Worm (Caenorhabditis elegans) whole organism, L4 larva: ENCODE measurements around the gene W05H9.4.

ENCODE experiments used
- D1046.2 ChIP-seq: fragments of 200-800 bp; sonication (Bioruptor generic); IDR thresholded peaks from 2 replicates; pipeline ENCODE4 v1.3.6; 2022; ENCODE audit warnings: missing genetic modification characterization, missing compliant biosample characterization
- F49E8.2 ChIP-seq: sonication (generic microtip); optimal IDR thresholded peaks from 2 replicates; lab custom pipeline; 2016; ENCODE audit warnings: missing compliant biosample characterization, mild to moderate bottlenecking, missing genetic modification characterization, borderline replicate concordance
- T26A8.4 ChIP-seq: fragments of 200-800 bp; sonication (Bioruptor generic); IDR thresholded peaks from 2 replicates; pipeline ENCODE4 v1.3.6; 2022; ENCODE audit warnings: missing genetic modification characterization, missing compliant biosample characterization
- ZK337.2 ChIP-seq: fragments of 200-800 bp; sonication (Bioruptor generic); IDR thresholded peaks from 2 replicates; pipeline ENCODE4 v1.3.6; 2022; ENCODE audit warnings: missing genetic modification reagents, missing genetic modification characterization, missing compliant biosample characterization
- aha-1 ChIP-seq: fragments of 150-350 bp; peaks from one replicate; lab custom pipeline; 2014; ENCODE audit warnings: missing biosample characterization, missing genetic modification characterization
- ama-1 ChIP-seq: fragments of 150-350 bp; optimal IDR thresholded peaks from 2 replicates; lab custom pipeline; 2014; ENCODE audit warnings: inconsistent platforms, mixed read lengths
- ceh-62 ChIP-seq: sonication (generic microtip); optimal IDR thresholded peaks from 2 replicates; lab custom pipeline; 2017; ENCODE audit warnings: missing biosample characterization, missing genetic modification characterization
- ces-1 ChIP-seq: fragments of 150-350 bp; sonication (generic microtip); optimal IDR thresholded peaks from 4 replicates; lab custom pipeline; 2014; ENCODE audit warnings: missing biosample characterization, missing genetic modification reagents, missing genetic modification characterization
- ctbp-1 ChIP-seq: fragments of 200-800 bp; sonication (Bioruptor generic); IDR thresholded peaks from 2 replicates; pipeline ENCODE4 v1.3.6; 2022; ENCODE audit warnings: missing genetic modification reagents, missing genetic modification characterization, missing compliant biosample characterization
- daf-16 ChIP-seq, 3 experiments: sonication (generic microtip); optimal IDR thresholded peaks; 2 replicates each; lab custom pipeline; 2016 to 2017; ENCODE audit warnings: missing genetic modification characterization in 3 of 3, missing genetic modification reagents in 3 of 3, mild to moderate bottlenecking in 2 of 3, missing compliant biosample characterization in 2 of 3, missing biosample characterization in 1 of 3, moderate library complexity in 1 of 3
- dmd-6 ChIP-seq: fragments of 200-800 bp; sonication (Bioruptor generic); IDR thresholded peaks from 2 replicates; pipeline ENCODE4 v1.3.6; 2022; ENCODE audit warnings: missing genetic modification reagents, missing genetic modification characterization, missing compliant biosample characterization
- egl-43 ChIP-seq: fragments of 200-800 bp; sonication (Bioruptor generic); IDR thresholded peaks from 2 replicates; pipeline ENCODE4 v1.3.6; 2022; ENCODE audit warnings: missing genetic modification reagents, missing genetic modification characterization, missing compliant biosample characterization
- fkh-10 ChIP-seq: fragments of 150-350 bp; optimal IDR thresholded peaks from 2 replicates; lab custom pipeline; 2014; ENCODE audit warnings: missing biosample characterization, missing genetic modification reagents, missing genetic modification characterization
- hif-1 ChIP-seq, 2 experiments: sonication (generic microtip); optimal IDR thresholded peaks; 2 replicates each; lab custom pipeline; 2016 to 2017; ENCODE audit warnings: missing compliant biosample characterization in 2 of 2, missing genetic modification characterization in 2 of 2, missing genetic modification reagents in 2 of 2, missing genotype in 2 of 2, mild to moderate bottlenecking in 1 of 2
- hlh-11 ChIP-seq: fragments of 200-800 bp; sonication (Bioruptor generic); optimal IDR thresholded peaks from 2 replicates; lab custom pipeline; 2018; ENCODE audit warnings: mild to moderate bottlenecking, missing genetic modification characterization, missing compliant biosample characterization
- hlh-30 ChIP-seq: sonication (generic microtip); optimal IDR thresholded peaks from 2 replicates; lab custom pipeline; 2017; ENCODE audit warnings: antibody characterized with exemption, mild to moderate bottlenecking, missing genetic modification characterization, missing compliant biosample characterization; ENCODE audit not compliant: insufficient read depth
- hmg-1.1 ChIP-seq: fragments of 200-800 bp; sonication (Bioruptor generic); IDR thresholded peaks from 2 replicates; pipeline ENCODE4 v1.3.6; 2022; ENCODE audit warnings: missing genetic modification reagents, missing genetic modification characterization, missing compliant biosample characterization
- lin-15B ChIP-seq: fragments of 150-350 bp; sonication (generic microtip); optimal IDR thresholded peaks from 3 replicates; lab custom pipeline; 2014; ENCODE audit warnings: missing biosample characterization, missing genetic modification characterization
- lir-3 ChIP-seq: sonication (generic microtip); optimal IDR thresholded peaks from 2 replicates; lab custom pipeline; 2016; ENCODE audit warnings: mild to moderate bottlenecking, missing genetic modification characterization, missing compliant biosample characterization
- lsy-2 ChIP-seq, 2 experiments: fragments of 150-350 bp in 1 of 2; sonication (generic microtip) in 1 of 2; optimal IDR thresholded peaks; 2 replicates each; lab custom pipeline; 2014 to 2017; ENCODE audit warnings: missing biosample characterization in 2 of 2, missing genetic modification characterization in 2 of 2
- madf-9 ChIP-seq: fragments of 200-800 bp; sonication (Bioruptor generic); conservative IDR thresholded peaks from 2 replicates; pipeline ENCODE4 v1.3.6; 2022; ENCODE audit warnings: missing genetic modification reagents, missing genetic modification characterization, missing compliant biosample characterization
- mdl-1 ChIP-seq, 2 experiments: fragments of 150-350 bp in 1 of 2; sonication (generic microtip) in 1 of 2; optimal IDR thresholded peaks; 2 replicates each; lab custom pipeline; 2014 to 2017; ENCODE audit warnings: missing biosample characterization in 2 of 2, missing genetic modification characterization in 2 of 2
- mdt-29 ChIP-seq: fragments of 200-800 bp; sonication (Bioruptor generic); IDR thresholded peaks from 2 replicates; pipeline ENCODE4 v1.3.6; 2022; ENCODE audit warnings: missing genetic modification reagents, missing genetic modification characterization, missing compliant biosample characterization
- mep-1 ChIP-seq: fragments of 150-350 bp; sonication (generic microtip); optimal IDR thresholded peaks from 3 replicates; lab custom pipeline; 2014; ENCODE audit warnings: missing biosample characterization, missing genetic modification characterization
- mes-2 ChIP-seq: sonication (generic microtip); optimal IDR thresholded peaks from 2 replicates; lab custom pipeline; 2016; ENCODE audit warnings: missing genotype, mild to moderate bottlenecking, missing genetic modification characterization, missing compliant biosample characterization; ENCODE audit not compliant: poor library complexity, severe bottlenecking
- mxl-2 ChIP-seq: fragments of 200-800 bp; sonication (Bioruptor generic); conservative IDR thresholded peaks from 2 replicates; pipeline ENCODE4 v1.3.6; 2022; ENCODE audit warnings: missing genetic modification reagents, missing genetic modification characterization, missing compliant biosample characterization
- nhr-10 ChIP-seq: fragments of 150-350 bp; optimal IDR thresholded peaks from 2 replicates; lab custom pipeline; 2014; ENCODE audit warnings: missing biosample characterization, missing genetic modification characterization
- nhr-11 ChIP-seq: fragments of 150-350 bp; optimal IDR thresholded peaks from 2 replicates; lab custom pipeline; 2014; ENCODE audit warnings: missing biosample characterization, missing genetic modification characterization
- nhr-28 ChIP-seq: fragments of 150-350 bp; optimal IDR thresholded peaks from 2 replicates; lab custom pipeline; 2014; ENCODE audit warnings: missing biosample characterization, missing genetic modification characterization
- nhr-41 ChIP-seq: fragments of 200-800 bp; sonication (Bioruptor generic); IDR thresholded peaks from 2 replicates; pipeline ENCODE4 v1.3.6; 2022; ENCODE audit warnings: missing genetic modification reagents, missing genetic modification characterization, missing compliant biosample characterization
- nhr-48 ChIP-seq: sonication (generic microtip); optimal IDR thresholded peaks from 2 replicates; lab custom pipeline; 2016; ENCODE audit warnings: mild to moderate bottlenecking, missing genetic modification characterization, missing compliant biosample characterization
- nhr-6 ChIP-seq: fragments of 150-350 bp; optimal IDR thresholded peaks from 2 replicates; lab custom pipeline; 2014; ENCODE audit warnings: missing biosample characterization, missing genetic modification characterization
- pha-4 ChIP-seq, 2 experiments: fragments of 150-350 bp in 1 of 2; fragments of 200-800 bp in 1 of 2; sonication (Bioruptor generic) in 1 of 2; IDR thresholded peaks in 1 of 2; optimal IDR thresholded peaks in 1 of 2; 2 replicates each; pipeline versions ENCODE4 v1.3.6 to Lab custom; 2014 to 2022; ENCODE audit warnings: missing genetic modification characterization in 2 of 2, missing genetic modification reagents in 2 of 2, missing biosample characterization in 1 of 2, missing compliant biosample characterization in 1 of 2
- rbr-2 ChIP-seq: sonication (generic microtip); optimal IDR thresholded peaks from 2 replicates; lab custom pipeline; 2016; ENCODE audit warnings: missing genotype, missing genetic modification characterization, missing compliant biosample characterization
- saeg-2 ChIP-seq: fragments of 200-800 bp; sonication (Bioruptor generic); IDR thresholded peaks from 2 replicates; pipeline ENCODE4 v1.3.6; 2022; ENCODE audit warnings: missing genetic modification reagents, missing genetic modification characterization, missing compliant biosample characterization
- sdz-12 ChIP-seq: fragments of 200-800 bp; sonication (Bioruptor generic); optimal IDR thresholded peaks from 2 replicates; lab custom pipeline; 2018; ENCODE audit warnings: mild to moderate bottlenecking, missing genetic modification characterization, missing compliant biosample characterization
- set-16 ChIP-seq: fragments of 200-800 bp; sonication (Bioruptor generic); IDR thresholded peaks from 2 replicates; pipeline ENCODE4 v1.3.6; 2022; ENCODE audit warnings: missing genetic modification reagents, missing genetic modification characterization, missing compliant biosample characterization
- tag-97 ChIP-seq: fragments of 200-800 bp; sonication (Bioruptor generic); IDR thresholded peaks from 2 replicates; pipeline ENCODE4 v1.3.6; 2022; ENCODE audit warnings: missing genetic modification characterization, missing compliant biosample characterization
- tra-1 ChIP-seq: fragments of 200-800 bp; sonication (Bioruptor generic); IDR thresholded peaks from 2 replicates; pipeline ENCODE4 v1.3.6; 2022; ENCODE audit warnings: missing genetic modification reagents, missing genetic modification characterization, missing compliant biosample characterization
- zfp-3 ChIP-seq: fragments of 200-800 bp; sonication (Bioruptor generic); conservative IDR thresholded peaks from 2 replicates; pipeline ENCODE4 v1.3.6; 2022; ENCODE audit warnings: missing genetic modification reagents, missing genetic modification characterization, missing compliant biosample characterization
- zip-2 ChIP-seq: fragments of 150-350 bp; optimal IDR thresholded peaks from 2 replicates; lab custom pipeline; 2014; ENCODE audit warnings: missing biosample characterization, missing genetic modification characterization

W05H9.4 gene

DNA sequence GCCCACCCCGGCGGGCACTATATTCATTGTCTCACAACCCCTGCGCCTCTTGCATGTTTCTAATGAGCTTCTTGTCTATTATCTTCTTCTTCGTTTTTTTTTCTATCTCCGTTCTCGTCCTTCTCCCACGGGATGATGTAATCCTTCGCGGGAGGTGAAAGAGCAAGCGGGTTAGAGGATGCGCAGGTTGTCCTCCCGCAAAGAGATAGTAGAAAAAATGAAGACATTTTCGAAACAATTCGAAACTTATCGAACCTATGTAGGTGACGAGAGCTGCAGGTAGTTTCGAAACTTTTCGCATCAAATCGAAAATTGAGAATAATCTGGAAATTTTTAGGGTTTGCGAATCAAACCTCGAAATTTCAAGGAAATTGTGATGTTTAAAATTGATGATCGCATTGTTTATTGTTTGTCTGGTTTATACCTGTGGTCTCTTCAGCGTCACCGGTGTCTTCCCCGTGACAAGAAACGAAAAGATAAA, 13.1 kb upstream of the W05H9.4 start (continued):
- no peak for TF ChIP-seq lin-15B (tag; lab: Kevin White, UChicago)
- peak; percentile 26 for TF ChIP-seq rbr-2

DNA sequence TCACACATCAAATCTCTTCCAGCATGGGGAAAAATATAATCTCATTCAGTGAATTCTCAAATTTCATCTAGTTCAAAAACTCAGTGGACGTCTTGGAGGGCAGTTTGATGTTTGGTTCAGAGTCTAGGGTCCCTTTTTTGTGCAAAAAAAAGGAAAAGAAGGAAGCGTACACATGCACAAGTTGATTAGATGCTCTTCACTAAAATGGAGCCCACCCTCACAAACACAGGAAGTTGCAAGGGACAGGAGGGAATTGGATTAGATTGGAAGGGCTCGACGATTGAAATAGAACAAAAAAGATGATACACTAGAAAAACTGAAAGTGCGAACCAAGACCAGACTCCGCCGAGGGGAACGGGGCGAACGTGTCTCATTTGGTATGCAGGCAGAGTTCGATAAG, 12.6 kb upstream of the W05H9.4 start:
- TF ChIP-seq fkh-10, result peak; percentile 72
- peak; percentile 89 for TF ChIP-seq ces-1 (GFP tag; lab: Kevin White, UChicago)
- peak; percentile 68; the same call in 1 of the 2 replicates for TF ChIP-seq ZK337.2 (GFP tag; lab: Robert Waterston, UW)
- 0 out of 2 replicates have a peak, but pooled peaks have one; percentile 13 for TF ChIP-seq hmg-1.1 (GFP tag; lab: Robert Waterston, UW)
- TF ChIP-seq ctbp-1 (GFP tag; lab: Robert Waterston, UW), result peak; percentile 67; the same call in 1 of the 2 replicates
- no peak for TF ChIP-seq nhr-41 (GFP tag; lab: Robert Waterston, UW)
- TF ChIP-seq, all 104 proteins: peak for 5

DNA sequence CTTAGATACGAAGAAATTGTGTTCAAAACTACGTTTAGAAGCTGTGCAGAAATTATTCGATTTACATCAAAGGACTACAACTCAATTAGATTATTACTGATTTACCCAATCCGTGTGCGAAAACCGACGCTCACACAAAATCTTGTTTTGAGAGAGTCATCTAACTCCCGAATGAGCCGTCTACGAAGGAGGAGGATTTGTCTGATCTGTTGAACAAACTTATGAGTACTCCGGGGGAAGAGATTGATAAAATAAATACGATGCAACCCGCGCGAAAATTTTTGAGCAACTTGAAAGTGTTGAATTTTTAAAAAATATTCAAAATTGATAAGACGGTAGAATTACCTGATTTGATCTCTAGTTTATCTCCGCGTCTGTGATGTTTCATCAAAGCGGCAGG, 12.1 kb upstream of the W05H9.4 start:
- TF ChIP-seq aha-1 (tag; lab: Kevin White, UChicago), result peak; percentile 97
- TF ChIP-seq zip-2 (tag; lab: Kevin White, UChicago), result no peak
- no peak for TF ChIP-seq sdz-12

DNA sequence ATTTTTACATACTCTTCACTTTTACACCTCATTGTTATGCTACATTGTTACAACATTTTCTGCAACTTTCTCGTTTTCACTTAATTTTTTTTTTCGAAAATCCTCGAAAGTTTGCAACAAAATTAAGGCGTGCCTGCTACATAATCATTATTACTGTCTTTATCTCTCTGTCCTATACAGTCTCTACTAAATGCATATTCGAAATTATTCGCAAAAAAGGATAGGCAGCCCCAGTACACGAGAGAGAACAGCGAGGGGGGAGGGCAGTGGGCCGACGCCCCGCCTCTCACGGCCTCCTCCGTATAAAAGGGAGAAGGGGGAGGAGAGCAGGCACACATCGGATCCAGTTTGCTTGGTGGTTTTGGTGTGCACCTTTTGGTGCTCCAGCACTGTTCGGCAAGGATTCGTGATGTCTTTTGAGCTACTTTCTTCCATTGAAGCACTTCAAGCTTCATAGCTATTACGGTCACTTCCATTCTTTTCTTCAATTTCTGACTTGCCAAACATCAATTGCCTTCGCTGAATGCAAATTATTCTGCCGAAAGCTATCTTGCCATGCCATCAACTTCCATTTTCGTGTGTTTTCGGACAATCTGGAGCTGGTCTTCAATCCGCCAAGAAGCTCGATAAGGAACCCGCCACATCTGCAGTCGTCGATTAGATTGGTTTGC, 11.4 kb upstream of the W05H9.4 start:
- TF ChIP-seq T26A8.4 (GFP tag; lab: Robert Waterston, UW) (peak; percentile 69; the same call in 1 of the 2 replicates), mxl-2 (GFP tag; lab: Robert Waterston, UW) (0 out of 2 replicates have a peak, but pooled peaks have one; percentile 2), mdt-29 (GFP tag; lab: Robert Waterston, UW) (peak; percentile 79), hlh-11 (tag; lab: Kevin White, UChicago) (peak; percentile 71), tag-97 (GFP tag; lab: Robert Waterston, UW) (no peak), nhr-11 (tag; lab: Kevin White, UChicago) (peak; percentile 73), madf-9 (GFP tag; lab: Robert Waterston, UW) (0 out of 2 replicates have a peak, but pooled peaks have one; percentile 28), rbr-2 (peak; percentile 37), hmg-1.1 (GFP tag; lab: Robert Waterston, UW) (peak; percentile 65), nhr-10 (tag; lab: Kevin White, UChicago) (peak; percentile 55), ceh-62 (tag; lab: Kevin White, UChicago) (no peak), daf-16 (GFP tag; optimal IDR thresholded peaks at IDR 0.05; lab: Kevin White, UChicago) (peak; percentile 8 to 32), daf-16 (tag; optimal IDR thresholded peaks at IDR 0.05; lab: Kevin White, UChicago) (peak; percentile 34), mdl-1 (tag; optimal IDR thresholded peaks at IDR 0.05; lab: Kevin White, UChicago) (peak; percentile 30 to 31), ama-1 (lab: Kevin White, UChicago) (peak; percentile 99), mep-1 (tag; lab: Kevin White, UChicago) (peak; percentile 58), set-16 (GFP tag; lab: Robert Waterston, UW) (peak; percentile 85), mes-2 (tag; lab: Kevin White, UChicago) (no peak), aha-1 (tag; lab: Kevin White, UChicago) (peak; percentile 98), hif-1 (tag; optimal IDR thresholded peaks at IDR 0.05; lab: Kevin White, UChicago) (peak in 1 of 2 experiments; percentile 36), D1046.2 (GFP tag; lab: Robert Waterston, UW) (no peak), nhr-28 (tag; lab: Kevin White, UChicago) (peak; percentile 46), nhr-48 (tag; lab: Kevin White, UChicago) (peak; percentile 15), tra-1 (peak; percentile 62; the same call in 1 of the 2 replicates), pha-4 (GFP tag; IDR thresholded peaks at IDR 0.05; lab: Robert Waterston, UW) (peak; percentile 57; the same call in 1 of the 2 replicates), pha-4 (tag; optimal IDR thresholded peaks at IDR 0.05; lab: Kevin White, UChicago) (no peak), lir-3 (tag; lab: Kevin White, UChicago) (no peak), saeg-2 (0 out of 2 replicates have a peak, but pooled peaks have one; percentile 5), hlh-30 (tag; lab: Kevin White, UChicago) (peak; percentile 7), F49E8.2 (no peak), zfp-3 (GFP tag; lab: Robert Waterston, UW) (peak; percentile 44; the same call in 1 of the 2 replicates), sdz-12 (peak; percentile 31), lsy-2 (tag; optimal IDR thresholded peaks at IDR 0.05; lab: Kevin White, UChicago) (peak in 1 of 2 experiments; percentile 50), dmd-6 (peak; percentile 63), nhr-6 (tag; lab: Kevin White, UChicago) (no peak), egl-43 (peak; percentile 64; the same call in 1 of the 2 replicates)
